Worm (Caenorhabditis elegans) whole organism, late embryonic: ENCODE data around the gene F09C12.2.

Source experiments
- ama-1 ChIP-seq: fragments of 150-350 bp; optimal IDR thresholded peaks from 2 replicates; lab custom pipeline; 2014
- ceh-9 ChIP-seq: sonication (generic microtip); optimal IDR thresholded peaks from 2 replicates; lab custom pipeline; 2016; ENCODE audit warnings: mild to moderate bottlenecking, missing genetic modification characterization, inconsistent platforms, missing compliant biosample characterization
- hlh-13 ChIP-seq: fragments of 200-800 bp; sonication (Bioruptor generic); optimal IDR thresholded peaks from 2 replicates; lab custom pipeline; 2018; ENCODE audit warnings: mild to moderate bottlenecking, missing genetic modification characterization, missing compliant biosample characterization
- nhr-232 ChIP-seq: sonication (generic microtip); optimal IDR thresholded peaks from 2 replicates; lab custom pipeline; 2016; ENCODE audit warnings: missing genetic modification characterization, missing compliant biosample characterization
- pax-1 ChIP-seq: fragments of 150-350 bp; optimal IDR thresholded peaks from 2 replicates; lab custom pipeline; 2014; ENCODE audit warnings: missing biosample characterization, missing genetic modification characterization
- pqm-1 ChIP-seq: sonication (generic microtip); optimal IDR thresholded peaks from 2 replicates; lab custom pipeline; 2016; ENCODE audit warnings: missing genetic modification characterization, missing compliant biosample characterization
- zip-5 ChIP-seq: sonication (generic microtip); optimal IDR thresholded peaks from 2 replicates; lab custom pipeline; 2016; ENCODE audit warnings: missing genetic modification characterization, missing compliant biosample characterization

- no peak for TF ChIP-seq ama-1
- TF ChIP-seq ceh-9 (tag; lab: Kevin White, UChicago), result no peak
- no peak for TF ChIP-seq hlh-13 (GFP tag; lab: Kevin White, UChicago)
- TF ChIP-seq zip-5 (tag; lab: Kevin White, UChicago), result no peak
- no peak for TF ChIP-seq pax-1
- no peak for TF ChIP-seq pqm-1
- no peak for TF ChIP-seq nhr-232 (tag; lab: Kevin White, UChicago)
Measured at ce11 chrII:5103784-5104457, 5.9 kb upstream of the F09C12.2 start, which contains the start of the genes C04G6.11 and mpk-2.
